Worm (Caenorhabditis elegans) whole organism, early embryonic: ENCODE data around the gene rnf-5.

Experiments
- B0310.2 ChIP-seq: sonication (generic microtip); optimal IDR thresholded peaks from 2 replicates; lab custom pipeline; 2016; ENCODE audit warnings: mild to moderate bottlenecking, missing genetic modification characterization, missing compliant biosample characterization
- F13C5.2 ChIP-seq: sonication (generic microtip); optimal IDR thresholded peaks from 2 replicates; lab custom pipeline; 2017; ENCODE audit warnings: mild to moderate bottlenecking, missing genetic modification characterization, inconsistent platforms, missing compliant biosample characterization
- aly-1 ChIP-seq: sonication (generic microtip); optimal IDR thresholded peaks from 2 replicates; lab custom pipeline; 2016; ENCODE audit warnings: missing genetic modification characterization, missing compliant biosample characterization
- ama-1 ChIP-seq: fragments of 150-350 bp; optimal IDR thresholded peaks from 2 replicates; lab custom pipeline; 2014
- ceh-13 ChIP-seq: fragments of 200-800 bp; sonication (Bioruptor generic); optimal IDR thresholded peaks from 2 replicates; lab custom pipeline; 2018; ENCODE audit warnings: mild to moderate bottlenecking, missing genetic modification characterization, missing compliant biosample characterization
- ceh-36 ChIP-seq: sonication (generic microtip); optimal IDR thresholded peaks from 2 replicates; lab custom pipeline; 2016; ENCODE audit warnings: missing genetic modification characterization, inconsistent platforms, missing compliant biosample characterization
- ets-7 ChIP-seq: sonication (generic microtip); optimal IDR thresholded peaks from 2 replicates; lab custom pipeline; 2016; ENCODE audit warnings: missing genotype, missing genetic modification characterization, missing compliant biosample characterization
- flt-1 ChIP-seq: fragments of 200-800 bp; sonication (Bioruptor generic); IDR thresholded peaks from 2 replicates; pipeline ENCODE4 v1.3.6; 2022; ENCODE audit warnings: missing genetic modification characterization, missing compliant biosample characterization
- hmg-4 ChIP-seq: fragments of 200-800 bp; sonication (Bioruptor generic); optimal IDR thresholded peaks from 2 replicates; lab custom pipeline; 2018; ENCODE audit warnings: mild to moderate bottlenecking, missing genetic modification characterization, missing compliant biosample characterization
- hnd-1 ChIP-seq: sonication (generic microtip); optimal IDR thresholded peaks from 2 replicates; lab custom pipeline; 2016; ENCODE audit warnings: missing genetic modification characterization, missing compliant biosample characterization
- pes-1 ChIP-seq: fragments of 200-800 bp; sonication (Bioruptor generic); IDR thresholded peaks from 2 replicates; pipeline ENCODE4 v1.3.6; 2022; ENCODE audit warnings: missing genetic modification reagents, missing genetic modification characterization, missing compliant biosample characterization
- scrt-1 ChIP-seq: fragments of 200-800 bp; sonication (Bioruptor generic); IDR thresholded peaks from 2 replicates; pipeline ENCODE4 v1.3.6; 2022; ENCODE audit warnings: missing genetic modification characterization, missing compliant biosample characterization
- tbx-37 ChIP-seq: fragments of 200-800 bp; sonication (Bioruptor generic); conservative IDR thresholded peaks from 2 replicates; pipeline ENCODE4 v1.3.6; 2022; ENCODE audit warnings: missing genetic modification reagents, missing genetic modification characterization, missing compliant biosample characterization
- tra-4 ChIP-seq: sonication (generic microtip); optimal IDR thresholded peaks from 2 replicates; lab custom pipeline; 2017; ENCODE audit warnings: missing genetic modification characterization, missing compliant biosample characterization

Gene rnf-5

ce11 chrIII:4123277-4123676 is 43.4 kb downstream of the rnf-5 start:
- TF ChIP-seq aly-1 (tag; lab: Kevin White, UChicago) (no peak), hmg-4 (GFP tag; lab: Kevin White, UChicago) (no peak), ets-7 (tag; lab: Kevin White, UChicago) (no peak), ama-1 (lab: Kevin White, UChicago) (no peak), scrt-1 (GFP tag; lab: Robert Waterston, UW) (no peak), ceh-36 (tag; lab: Kevin White, UChicago) (no peak), B0310.2 (tag; lab: Kevin White, UChicago) (no peak), ceh-13 (GFP tag; lab: Kevin White, UChicago) (no peak), hnd-1 (no peak)

- TF ChIP-seq pes-1 (GFP tag; lab: Robert Waterston, UW) (no peak), ceh-36 (tag; lab: Kevin White, UChicago) (no peak), hmg-4 (GFP tag; lab: Kevin White, UChicago) (no peak)
Observed at ce11 chrIII:4120386-4120785, 46.3 kb downstream of the rnf-5 start.

- TF ChIP-seq ama-1 (lab: Kevin White, UChicago): no peak
- TF ChIP-seq F13C5.2 (tag; lab: Kevin White, UChicago): no peak
- TF ChIP-seq B0310.2 (tag; lab: Kevin White, UChicago): no peak
Observed at ce11 chrIII:4119736-4120135, 46.9 kb downstream of the rnf-5 start.

- TF ChIP-seq hnd-1 (no peak), flt-1 (GFP tag; lab: Robert Waterston, UW) (no peak), ets-7 (tag; lab: Kevin White, UChicago) (no peak), aly-1 (tag; lab: Kevin White, UChicago) (no peak), ceh-13 (GFP tag; lab: Kevin White, UChicago) (no peak), tbx-37 (GFP tag; lab: Robert Waterston, UW) (no peak), tra-4 (tag; lab: Kevin White, UChicago) (no peak), F13C5.2 (tag; lab: Kevin White, UChicago) (no peak), ceh-36 (tag; lab: Kevin White, UChicago) (no peak), B0310.2 (tag; lab: Kevin White, UChicago) (no peak)
Observed at ce11 chrIII:4115085-4115484, 51.6 kb downstream of the rnf-5 start, which contains the start of gene unc-103. Gene unc-103, plus strand, starts transcription at chrIII:4115385.
